Fruit fly (Drosophila melanogaster) whole organism, embryonic: ENCODE data around the gene AP-1mu.
A peak's percentile ranks its signal among the peaks of the same experiment; 100 is the strongest.

Experiments used
- Asciz ChIP-seq: fragments of 200-800 bp; sonication (Bioruptor generic); optimal IDR thresholded peaks from 2 replicates; lab custom pipeline; 2017; ENCODE audit warnings: missing biosample characterization, mild to moderate bottlenecking, missing genetic modification characterization, missing genetic modification reagents
- Atf3 ChIP-seq: fragments of 200-800 bp; sonication (Bioruptor generic); optimal IDR thresholded peaks from 3 replicates; lab custom pipeline; 2016; ENCODE audit warnings: missing biosample characterization, missing genetic modification characterization
- Atf6 ChIP-seq: fragments of 200-800 bp; sonication (Bioruptor generic); IDR thresholded peaks from 2 replicates; pipeline ENCODE4 v1.3.6; 2022; ENCODE audit warnings: missing biosample characterization, missing genetic modification characterization
- C15 ChIP-seq: fragments of 200-800 bp; sonication (Bioruptor generic); IDR thresholded peaks from 3 replicates; pipeline ENCODE4 v1.3.6; 2022; ENCODE audit warnings: missing biosample characterization, missing genetic modification characterization
- CG10979 ChIP-seq: fragments of 200-800 bp; sonication (Bioruptor generic); optimal IDR thresholded peaks from 2 replicates; lab custom pipeline; 2018; ENCODE audit warnings: missing biosample characterization, mild to moderate bottlenecking, missing genetic modification characterization, moderate library complexity
- CG12219 ChIP-seq: fragments of 200-800 bp; sonication (Bioruptor generic); optimal IDR thresholded peaks from 3 replicates; lab custom pipeline; 2018; ENCODE audit warnings: missing biosample characterization, mild to moderate bottlenecking, missing genetic modification characterization
- CG14667 ChIP-seq: fragments of 200-800 bp; sonication (Bioruptor generic); IDR thresholded peaks from 2 replicates; pipeline ENCODE4 v1.3.6; 2022; ENCODE audit warnings: missing biosample characterization, missing genetic modification characterization
- CG15073 ChIP-seq: fragments of 200-800 bp; sonication (Bioruptor generic); optimal IDR thresholded peaks from 2 replicates; lab custom pipeline; 2016; ENCODE audit warnings: missing biosample characterization, missing genetic modification characterization
- CG33213 ChIP-seq: fragments of 200-800 bp; sonication (Bioruptor generic); optimal IDR thresholded peaks from 3 replicates; lab custom pipeline; 2016; ENCODE audit warnings: missing biosample characterization, missing genetic modification characterization
- CG4707 ChIP-seq: fragments of 200-800 bp; sonication (Bioruptor generic); optimal IDR thresholded peaks from 2 replicates; lab custom pipeline; 2018; ENCODE audit warnings: missing biosample characterization, mild to moderate bottlenecking, missing genetic modification characterization, moderate library complexity
- CG6272 ChIP-seq: fragments of 200-800 bp; sonication (Bioruptor generic); IDR thresholded peaks from 2 replicates; pipeline ENCODE4 v1.3.6; 2022; ENCODE audit warnings: missing biosample characterization, missing genetic modification characterization
- CG6765 ChIP-seq: fragments of 200-800 bp; sonication (Bioruptor generic); optimal IDR thresholded peaks from 3 replicates; lab custom pipeline; 2017; ENCODE audit warnings: missing biosample characterization, mild to moderate bottlenecking, missing genetic modification characterization
- CG7786 ChIP-seq: fragments of 200-800 bp; sonication (Bioruptor generic); optimal IDR thresholded peaks from 2 replicates; lab custom pipeline; 2016; ENCODE audit warnings: missing biosample characterization, missing genetic modification characterization
- CG8281 ChIP-seq: fragments of 200-800 bp; sonication (Bioruptor generic); optimal IDR thresholded peaks from 2 replicates; lab custom pipeline; 2018; ENCODE audit warnings: missing biosample characterization, mild to moderate bottlenecking, missing genetic modification characterization, moderate library complexity
- CkIIα-i1 ChIP-seq: fragments of 200-800 bp; sonication (Bioruptor generic); IDR thresholded peaks from 2 replicates; pipeline ENCODE4 v1.3.6; 2022; ENCODE audit warnings: missing biosample characterization, missing genetic modification characterization
- D ChIP-seq, 2 experiments: fragments of 200-800 bp in 1 of 2; fragments of >200 bp in 1 of 2; sonication (Bioruptor generic) in 1 of 2; optimal IDR thresholded peaks; 2 replicates in 1 of 2; 3 replicates in 1 of 2; lab custom pipeline; 2017; ENCODE audit warnings: mild to moderate bottlenecking in 1 of 2, missing biosample characterization in 1 of 2, missing genetic modification characterization in 1 of 2, missing genetic modification reagents in 1 of 2
- Dbx ChIP-seq: fragments of 200-800 bp; sonication (Bioruptor generic); IDR thresholded peaks from 3 replicates; pipeline ENCODE4 v1.3.6; 2022; ENCODE audit warnings: missing biosample characterization, missing genetic modification characterization
- Dip3 ChIP-seq: fragments of 200-800 bp; sonication (Bioruptor generic); optimal IDR thresholded peaks from 3 replicates; lab custom pipeline; 2016; ENCODE audit warnings: missing biosample characterization, missing genetic modification characterization
- E2f1 ChIP-seq: fragments of 200-800 bp; sonication (Bioruptor generic); IDR thresholded peaks from 2 replicates; pipeline ENCODE4 v1.3.6; 2022; ENCODE audit warnings: missing biosample characterization, missing genetic modification characterization
- Gug ChIP-seq: fragments of 200-800 bp; sonication (Bioruptor generic); IDR thresholded peaks from 4 replicates; pipeline ENCODE4 v1.3.6; 2022; ENCODE audit warnings: missing biosample characterization, missing genetic modification characterization
- HmgD ChIP-seq: fragments of 200-800 bp; sonication (Bioruptor generic); optimal IDR thresholded peaks from 3 replicates; lab custom pipeline; 2016; ENCODE audit warnings: missing biosample characterization, missing genetic modification characterization
- Hr51 ChIP-seq, 2 experiments: fragments of 200-800 bp; sonication (Bioruptor generic); optimal IDR thresholded peaks; 2 replicates in 1 of 2; 3 replicates in 1 of 2; lab custom pipeline; 2016 to 2018; ENCODE audit warnings: missing biosample characterization in 2 of 2, missing genetic modification characterization in 2 of 2, mild to moderate bottlenecking in 1 of 2, moderate library complexity in 1 of 2
- MESR4 ChIP-seq: fragments of 200-800 bp; sonication (Bioruptor generic); optimal IDR thresholded peaks from 2 replicates; lab custom pipeline; 2018; ENCODE audit warnings: missing biosample characterization, mild to moderate bottlenecking, missing genetic modification characterization, moderate library complexity
- Med ChIP-seq: fragments of 200-800 bp; sonication (Bioruptor generic); peaks from one replicate; lab custom pipeline; 2016; ENCODE audit warnings: missing biosample characterization, missing genetic modification characterization, mild to moderate bottlenecking, inconsistent platforms, moderate library complexity
- Myb ChIP-seq: fragments of 200-800 bp; sonication (Bioruptor generic); optimal IDR thresholded peaks from 2 replicates; lab custom pipeline; 2016; ENCODE audit warnings: missing biosample characterization, missing genetic modification characterization
- NFAT ChIP-seq: fragments of 200-800 bp; sonication (Bioruptor generic); IDR thresholded peaks from 2 replicates; pipeline ENCODE4 v1.3.6; 2022; ENCODE audit warnings: missing biosample characterization, missing genetic modification characterization
- Neu2 ChIP-seq: fragments of 200-800 bp; sonication (Bioruptor generic); optimal IDR thresholded peaks from 3 replicates; lab custom pipeline; 2016; ENCODE audit warnings: missing biosample characterization, missing genetic modification characterization, borderline replicate concordance
- Oli ChIP-seq: fragments of 200-800 bp; sonication (Bioruptor generic); optimal IDR thresholded peaks from 2 replicates; lab custom pipeline; 2018; ENCODE audit warnings: missing biosample characterization, mild to moderate bottlenecking, missing genetic modification characterization, moderate library complexity
- Pdp1 ChIP-seq, 2 experiments: fragments of 200-800 bp; sonication (Bioruptor generic); optimal IDR thresholded peaks; 3 replicates each; lab custom pipeline; 2016; ENCODE audit warnings: missing biosample characterization in 2 of 2, missing genetic modification characterization in 2 of 2, mild to moderate bottlenecking in 1 of 2, moderate library complexity in 1 of 2
- Poxn ChIP-seq: fragments of 200-800 bp; sonication (Bioruptor generic); IDR thresholded peaks from 2 replicates; pipeline ENCODE4 v1.3.6; 2022; ENCODE audit warnings: missing biosample characterization, missing genetic modification characterization
- Sox102F ChIP-seq: fragments of 200-800 bp; sonication (Bioruptor generic); optimal IDR thresholded peaks from 2 replicates; lab custom pipeline; 2018; ENCODE audit warnings: missing biosample characterization, mild to moderate bottlenecking, missing genetic modification characterization, moderate library complexity
- al ChIP-seq: fragments of 200-800 bp; sonication (Bioruptor generic); IDR thresholded peaks from 2 replicates; pipeline ENCODE4 v1.3.6; 2022; ENCODE audit warnings: missing biosample characterization, missing genetic modification characterization
- br ChIP-seq: fragments of >200 bp; optimal IDR thresholded peaks from 2 replicates; lab custom pipeline; 2017
- chinmo ChIP-seq: fragments of 200-800 bp; sonication (Bioruptor generic); IDR thresholded peaks from 4 replicates; pipeline ENCODE4 v1.3.6; 2022; ENCODE audit warnings: missing biosample characterization, missing genetic modification characterization; ENCODE audit not compliant: partially characterized antibody
- cwo ChIP-seq: fragments of 200-800 bp; sonication (Bioruptor generic); optimal IDR thresholded peaks from 3 replicates; lab custom pipeline; 2017; ENCODE audit warnings: missing biosample characterization, missing genetic modification characterization, mild to moderate bottlenecking, moderate library complexity, missing genetic modification reagents
- dan ChIP-seq: fragments of 200-800 bp; sonication (Bioruptor generic); IDR thresholded peaks from 2 replicates; pipeline ENCODE4 v1.3.6; 2022; ENCODE audit warnings: missing biosample characterization, missing genetic modification characterization
- grau ChIP-seq: fragments of 200-800 bp; optimal IDR thresholded peaks from 3 replicates; lab custom pipeline; 2019; ENCODE audit warnings: missing biosample characterization, mild to moderate bottlenecking, missing genetic modification characterization, moderate library complexity
- hb ChIP-seq: fragments of 200-800 bp; sonication (Bioruptor generic); IDR thresholded peaks from 3 replicates; pipeline ENCODE4 v1.3.6; 2022; ENCODE audit warnings: missing biosample characterization, missing genetic modification characterization; ENCODE audit not compliant: partially characterized antibody
- hth ChIP-seq: fragments of >200 bp; optimal IDR thresholded peaks from 2 replicates; lab custom pipeline; 2017; ENCODE audit warnings: inconsistent platforms
- kni ChIP-seq: fragments of 200-800 bp; sonication (Bioruptor generic); optimal IDR thresholded peaks from 3 replicates; lab custom pipeline; 2017; ENCODE audit warnings: mild to moderate bottlenecking, missing biosample characterization, missing genetic modification reagents, missing genetic modification characterization
- lov ChIP-seq, 2 experiments: fragments of 200-800 bp in 1 of 2; fragments of >200 bp in 1 of 2; sonication (Bioruptor generic) in 1 of 2; IDR thresholded peaks in 1 of 2; optimal IDR thresholded peaks in 1 of 2; 2 replicates in 1 of 2; 3 replicates in 1 of 2; pipeline versions ENCODE4 v1.3.6 to Lab custom; 2017 to 2022; ENCODE audit warnings: missing biosample characterization in 1 of 2, missing genetic modification characterization in 1 of 2
- luna ChIP-seq: fragments of 200-800 bp; sonication (Bioruptor generic); optimal IDR thresholded peaks from 2 replicates; lab custom pipeline; 2016; ENCODE audit warnings: missing biosample characterization, missing genetic modification characterization
- pan ChIP-seq, 4 experiments: fragments of >200 bp in 3 of 4; fragments of 200-800 bp in 1 of 4; sonication (Bioruptor generic) in 1 of 4; optimal IDR thresholded peaks in 3 of 4; IDR thresholded peaks in 1 of 4; 2 replicates each; pipeline versions ENCODE4 v1.3.6 to Lab custom; 2017 to 2022; ENCODE audit warnings: missing biosample characterization in 2 of 4, missing genetic modification characterization in 2 of 4, mixed read lengths in 1 of 4
- repo ChIP-seq: fragments of 200-800 bp; sonication (Bioruptor generic); optimal IDR thresholded peaks from 2 replicates; lab custom pipeline; 2016; ENCODE audit warnings: missing biosample characterization, missing genetic modification characterization
- sens-2 ChIP-seq: fragments of 200-800 bp; sonication (Bioruptor generic); IDR thresholded peaks from 2 replicates; pipeline ENCODE4 v1.3.6; 2022; ENCODE audit warnings: missing biosample characterization, missing genetic modification characterization
- shn ChIP-seq: fragments of 200-800 bp; sonication (Bioruptor generic); optimal IDR thresholded peaks from 3 replicates; lab custom pipeline; 2016; ENCODE audit warnings: missing biosample characterization, missing genetic modification characterization
- sisA ChIP-seq: fragments of 200-800 bp; sonication (Bioruptor generic); IDR thresholded peaks from 2 replicates; pipeline ENCODE4 v1.3.6; 2022; ENCODE audit warnings: missing biosample characterization, missing genetic modification characterization
- stc ChIP-seq: fragments of 200-800 bp; sonication (Bioruptor generic); IDR thresholded peaks from 2 replicates; pipeline ENCODE4 v1.3.6; 2022; ENCODE audit warnings: missing biosample characterization, missing genetic modification characterization
- sug ChIP-seq: fragments of 200-800 bp; optimal IDR thresholded peaks from 2 replicates; lab custom pipeline; 2019; ENCODE audit warnings: missing biosample characterization, mild to moderate bottlenecking, missing genetic modification characterization, moderate library complexity
- unc-4 ChIP-seq: fragments of 200-800 bp; sonication (Bioruptor generic); IDR thresholded peaks from 2 replicates; pipeline ENCODE4 v1.3.6; 2022; ENCODE audit warnings: missing biosample characterization, missing genetic modification characterization; ENCODE audit not compliant: partially characterized antibody
- usp ChIP-seq: fragments of >200 bp; optimal IDR thresholded peaks from 2 replicates; lab custom pipeline; 2017; ENCODE audit warnings: missing biosample characterization, missing genetic modification characterization

The AP-1mu gene

DNA sequence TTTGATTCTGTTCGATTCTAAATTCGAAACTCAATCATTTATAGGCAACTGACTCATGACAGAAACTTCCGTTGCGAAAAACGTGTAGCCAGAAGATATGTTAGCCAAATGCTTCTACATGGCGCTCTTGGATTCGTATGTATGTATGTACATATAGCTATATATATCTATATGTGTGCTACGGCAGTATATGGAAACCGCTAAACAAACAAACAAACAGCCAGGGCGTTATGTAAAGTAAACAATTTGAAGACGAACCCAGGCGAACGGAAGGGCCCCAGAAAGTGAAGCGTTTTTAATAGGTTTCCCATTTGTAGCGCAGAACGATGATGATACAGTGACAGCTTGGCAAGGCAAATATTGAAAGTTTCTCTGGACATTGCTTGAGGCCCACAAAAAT is 29.4 kb downstream of the AP-1mu start (continued):
- TF ChIP-seq Neu2 (GFP tag; lab: Kevin White, UChicago): no peak
- no peak for TF ChIP-seq dan
- TF ChIP-seq Atf3 (GFP tag; lab: Kevin White, UChicago): no peak
- TF ChIP-seq CG8281: no peak
- no peak for TF ChIP-seq CG4707 (GFP tag; lab: Kevin White, UChicago)
- TF ChIP-seq HmgD (GFP tag; lab: Kevin White, UChicago): no peak
- no peak for TF ChIP-seq unc-4 (GFP tag; lab: Robert Waterston, UW)
- peak; percentile 74 for TF ChIP-seq Med
- peak; percentile 51 for TF ChIP-seq cwo (GFP tag; lab: Kevin White, UChicago)
- TF ChIP-seq CG12219 (GFP tag; lab: Kevin White, UChicago): peak; percentile 12
- no peak for TF ChIP-seq CG33213 (GFP tag; lab: Kevin White, UChicago)
- no peak for TF ChIP-seq CG6765 (GFP tag; lab: Kevin White, UChicago)
- TF ChIP-seq NFAT (GFP tag; lab: Robert Waterston, UW): no peak
- TF ChIP-seq luna: no peak
- TF ChIP-seq sens-2: no peak
- TF ChIP-seq br: no peak
- TF ChIP-seq al (GFP tag; lab: Robert Waterston, UW): no peak
- no peak for TF ChIP-seq CkIIα-i1 (GFP tag; lab: Robert Waterston, UW)
- TF ChIP-seq usp: no peak
- no peak for TF ChIP-seq shn (GFP tag; lab: Kevin White, UChicago)
- no peak for TF ChIP-seq repo (GFP tag; lab: Kevin White, UChicago)
- TF ChIP-seq CG10979 (tag; lab: Kevin White, UChicago): no peak
- no peak for TF ChIP-seq Sox102F
- no peak for TF ChIP-seq E2f1
- TF ChIP-seq sisA (GFP tag; lab: Robert Waterston, UW): no peak
- no peak for TF ChIP-seq hb (GFP tag; lab: Robert Waterston, UW)
- TF ChIP-seq Oli (tag; lab: Kevin White, UChicago): no peak
- no peak for TF ChIP-seq pan (optimal IDR thresholded peaks at IDR 0.05; lab: Kevin White, UChicago)
- TF ChIP-seq pan (GFP tag; optimal IDR thresholded peaks at IDR 0.05 in 1 of 2, IDR thresholded peaks at IDR 0.05 in 1 of 2): no peak
- no peak for TF ChIP-seq Myb
- TF ChIP-seq CG6272: no peak
- no peak for TF ChIP-seq CG15073 (GFP tag; lab: Kevin White, UChicago)
- peak; percentile 26 for TF ChIP-seq kni (GFP tag; lab: Kevin White, UChicago)
- TF ChIP-seq Pdp1 (GFP tag; optimal IDR thresholded peaks at IDR 0.05; lab: Kevin White, UChicago): peak in 1 of 2 experiments; percentile 60
- TF ChIP-seq chinmo (GFP tag; lab: Robert Waterston, UW): 0 out of 4 replicates have a peak, but pooled peaks have one; percentile 32
- TF ChIP-seq Poxn (GFP tag; lab: Robert Waterston, UW): no peak
- no peak for TF ChIP-seq lov (optimal IDR thresholded peaks at IDR 0.05; lab: Kevin White, UChicago)
- no peak for TF ChIP-seq lov (GFP tag; IDR thresholded peaks at IDR 0.05; lab: Robert Waterston, UW)
- peak; percentile 30 for TF ChIP-seq Asciz (GFP tag; lab: Kevin White, UChicago)
- TF ChIP-seq hth (lab: Kevin White, UChicago): no peak
- no peak for TF ChIP-seq Dip3 (GFP tag; lab: Kevin White, UChicago)
- TF ChIP-seq Atf6 (GFP tag; lab: Robert Waterston, UW): no peak
- no peak for TF ChIP-seq Dbx (GFP tag; lab: Robert Waterston, UW)
- TF ChIP-seq MESR4 (GFP tag; lab: Kevin White, UChicago): no peak
- TF ChIP-seq stc (GFP tag; lab: Robert Waterston, UW): no peak
- TF ChIP-seq CG14667 (GFP tag; lab: Robert Waterston, UW): no peak
- no peak for TF ChIP-seq C15
- no peak for TF ChIP-seq grau (tag; lab: Kevin White, UChicago)
- no peak for TF ChIP-seq Hr51 (GFP tag; optimal IDR thresholded peaks at IDR 0.05; lab: Kevin White, UChicago)
- no peak for TF ChIP-seq CG7786 (GFP tag; lab: Kevin White, UChicago)
- peak; percentile 5 for TF ChIP-seq sug (tag; lab: Kevin White, UChicago)
- TF ChIP-seq Gug (GFP tag; lab: Robert Waterston, UW): no peak
- TF ChIP-seq D (optimal IDR thresholded peaks at IDR 0.05; lab: Kevin White, UChicago): no peak
- no peak for TF ChIP-seq D (GFP tag; optimal IDR thresholded peaks at IDR 0.05; lab: Kevin White, UChicago)
